Fruit fly (Drosophila melanogaster): ENCODE data around the gene CG7142.

- TF ChIP-seq CTCF (optimal IDR thresholded peaks at IDR 0.05): no peak
- no peak for TF ChIP-seq CG8478 (optimal IDR thresholded peaks at IDR 0.05)
These were observed 27.4 kb downstream of the CG7142 start for dm6 chr3R:18251876-18252275.
